Fruit fly (Drosophila melanogaster): ENCODE data around the gene Argp.

dm6 chr3R:13710645-13711044 lies 906 bp upstream of the Argp start:
- TF ChIP-seq ovo (GFP tag; optimal IDR thresholded peaks at IDR 0.05) (no peak), cnc (optimal IDR thresholded peaks at IDR 0.05) (no peak), CG5204 (GFP tag; optimal IDR thresholded peaks at IDR 0.05) (no peak), cic (GFP tag; optimal IDR thresholded peaks at IDR 0.05) (peak; percentile 43), Crg-1 (GFP tag; optimal IDR thresholded peaks at IDR 0.05) (no peak), CG7045 (GFP tag; optimal IDR thresholded peaks at IDR 0.05) (no peak)

Data from whole organism, adult.